Worm (Caenorhabditis elegans) whole organism, early embryonic: Measurements from ENCODE around the gene soc-2.

Experiments used
- B0310.2 ChIP-seq: sonication (generic microtip); optimal IDR thresholded peaks from 2 replicates; lab custom pipeline; 2016; ENCODE audit warnings: mild to moderate bottlenecking, missing genetic modification characterization, missing compliant biosample characterization
- F13C5.2 ChIP-seq: sonication (generic microtip); optimal IDR thresholded peaks from 2 replicates; lab custom pipeline; 2017; ENCODE audit warnings: mild to moderate bottlenecking, missing genetic modification characterization, inconsistent platforms, missing compliant biosample characterization
- aly-1 ChIP-seq: sonication (generic microtip); optimal IDR thresholded peaks from 2 replicates; lab custom pipeline; 2016; ENCODE audit warnings: missing genetic modification characterization, missing compliant biosample characterization
- ama-1 ChIP-seq: fragments of 150-350 bp; optimal IDR thresholded peaks from 2 replicates; lab custom pipeline; 2014
- ceh-13 ChIP-seq: fragments of 200-800 bp; sonication (Bioruptor generic); optimal IDR thresholded peaks from 2 replicates; lab custom pipeline; 2018; ENCODE audit warnings: mild to moderate bottlenecking, missing genetic modification characterization, missing compliant biosample characterization
- ceh-36 ChIP-seq: sonication (generic microtip); optimal IDR thresholded peaks from 2 replicates; lab custom pipeline; 2016; ENCODE audit warnings: missing genetic modification characterization, inconsistent platforms, missing compliant biosample characterization
- ets-7 ChIP-seq: sonication (generic microtip); optimal IDR thresholded peaks from 2 replicates; lab custom pipeline; 2016; ENCODE audit warnings: missing genotype, missing genetic modification characterization, missing compliant biosample characterization
- flt-1 ChIP-seq: fragments of 200-800 bp; sonication (Bioruptor generic); IDR thresholded peaks from 2 replicates; pipeline ENCODE4 v1.3.6; 2022; ENCODE audit warnings: missing genetic modification characterization, missing compliant biosample characterization
- hmbx-1 ChIP-seq: sonication (generic microtip); optimal IDR thresholded peaks from 2 replicates; lab custom pipeline; 2016; ENCODE audit warnings: mild to moderate bottlenecking, missing genetic modification characterization, missing compliant biosample characterization
- hmg-4 ChIP-seq: fragments of 200-800 bp; sonication (Bioruptor generic); optimal IDR thresholded peaks from 2 replicates; lab custom pipeline; 2018; ENCODE audit warnings: mild to moderate bottlenecking, missing genetic modification characterization, missing compliant biosample characterization
- hnd-1 ChIP-seq: sonication (generic microtip); optimal IDR thresholded peaks from 2 replicates; lab custom pipeline; 2016; ENCODE audit warnings: missing genetic modification characterization, missing compliant biosample characterization
- pes-1 ChIP-seq: fragments of 200-800 bp; sonication (Bioruptor generic); IDR thresholded peaks from 2 replicates; pipeline ENCODE4 v1.3.6; 2022; ENCODE audit warnings: missing genetic modification reagents, missing genetic modification characterization, missing compliant biosample characterization
- scrt-1 ChIP-seq: fragments of 200-800 bp; sonication (Bioruptor generic); IDR thresholded peaks from 2 replicates; pipeline ENCODE4 v1.3.6; 2022; ENCODE audit warnings: missing genetic modification characterization, missing compliant biosample characterization
- sea-1 ChIP-seq: fragments of 200-800 bp; sonication (Bioruptor generic); conservative IDR thresholded peaks from 2 replicates; pipeline ENCODE4 v1.3.6; 2022; ENCODE audit warnings: missing genetic modification characterization, missing compliant biosample characterization
- tbx-11 ChIP-seq: fragments of 200-800 bp; sonication (Bioruptor generic); IDR thresholded peaks from 2 replicates; pipeline ENCODE4 v1.3.6; 2022; ENCODE audit warnings: missing genetic modification characterization, missing compliant biosample characterization
- tbx-37 ChIP-seq: fragments of 200-800 bp; sonication (Bioruptor generic); conservative IDR thresholded peaks from 2 replicates; pipeline ENCODE4 v1.3.6; 2022; ENCODE audit warnings: missing genetic modification reagents, missing genetic modification characterization, missing compliant biosample characterization
- tra-4 ChIP-seq: sonication (generic microtip); optimal IDR thresholded peaks from 2 replicates; lab custom pipeline; 2017; ENCODE audit warnings: missing genetic modification characterization, missing compliant biosample characterization

The soc-2 gene

ce11 chrIV:5093462-5093861 lies 58.8 kb downstream of the soc-2 start:
- no peak for TF ChIP-seq ets-7
- TF ChIP-seq B0310.2: no peak
- no peak for TF ChIP-seq ceh-13 (GFP tag; lab: Kevin White, UChicago)
- TF ChIP-seq hnd-1: no peak
- TF ChIP-seq ama-1 (lab: Kevin White, UChicago): no peak
- no peak for TF ChIP-seq hmbx-1 (tag; lab: Kevin White, UChicago)
- no peak for TF ChIP-seq sea-1
- TF ChIP-seq hmg-4 (GFP tag; lab: Kevin White, UChicago): no peak
- no peak for TF ChIP-seq ceh-36 (tag; lab: Kevin White, UChicago)
- TF ChIP-seq tra-4: no peak
- no peak for TF ChIP-seq flt-1 (GFP tag; lab: Robert Waterston, UW)

DNA sequence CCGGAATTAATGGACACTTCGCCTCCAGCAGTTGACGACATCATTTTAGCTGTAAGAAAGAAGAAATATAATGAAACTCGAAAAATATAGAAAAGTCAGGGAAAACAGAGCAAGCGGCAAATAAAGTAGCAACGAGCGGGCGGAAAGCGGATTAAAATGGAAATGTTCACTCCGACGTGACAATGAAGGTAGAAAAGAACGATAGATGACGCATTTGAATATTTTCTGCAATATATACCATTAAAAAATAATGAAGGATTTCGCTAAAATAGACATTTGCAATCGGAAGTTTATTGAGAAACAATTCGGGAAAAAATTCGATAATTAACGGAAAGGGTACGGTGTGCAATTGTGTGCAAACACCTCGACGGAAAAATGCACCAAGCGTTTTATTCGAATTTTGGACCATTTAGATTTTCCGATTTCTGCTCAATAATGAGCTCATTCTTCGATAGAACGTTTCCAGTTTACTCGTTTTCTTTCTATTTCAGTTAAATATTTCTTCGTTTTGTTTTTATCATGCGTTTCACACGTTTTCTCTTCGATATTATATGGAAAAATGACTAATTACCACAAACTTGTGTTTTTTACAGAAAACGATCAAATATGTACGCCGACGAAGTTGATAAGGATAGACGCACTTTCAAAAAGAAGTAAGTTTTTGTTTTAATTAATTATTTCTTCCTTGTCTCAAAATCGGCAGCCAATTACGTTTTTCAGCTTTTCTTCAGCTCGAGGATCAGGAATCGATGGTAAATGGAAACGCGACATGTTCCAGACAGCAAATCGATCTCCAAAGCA lies 61.1 kb downstream of the soc-2 start, which contains the start of the genes snpn-1 and C02B10.4:
TSS of gene snpn-1 (minus strand) at position 51 of the 801 bp plus-strand sequence.
TSS of gene C02B10.4 (plus strand) at position 594 of the 801 bp plus-strand sequence.
- TF ChIP-seq tra-4: no peak
- TF ChIP-seq F13C5.2 (tag; lab: Kevin White, UChicago): peak; percentile 8
- no peak for TF ChIP-seq ama-1 (lab: Kevin White, UChicago)

DNA sequence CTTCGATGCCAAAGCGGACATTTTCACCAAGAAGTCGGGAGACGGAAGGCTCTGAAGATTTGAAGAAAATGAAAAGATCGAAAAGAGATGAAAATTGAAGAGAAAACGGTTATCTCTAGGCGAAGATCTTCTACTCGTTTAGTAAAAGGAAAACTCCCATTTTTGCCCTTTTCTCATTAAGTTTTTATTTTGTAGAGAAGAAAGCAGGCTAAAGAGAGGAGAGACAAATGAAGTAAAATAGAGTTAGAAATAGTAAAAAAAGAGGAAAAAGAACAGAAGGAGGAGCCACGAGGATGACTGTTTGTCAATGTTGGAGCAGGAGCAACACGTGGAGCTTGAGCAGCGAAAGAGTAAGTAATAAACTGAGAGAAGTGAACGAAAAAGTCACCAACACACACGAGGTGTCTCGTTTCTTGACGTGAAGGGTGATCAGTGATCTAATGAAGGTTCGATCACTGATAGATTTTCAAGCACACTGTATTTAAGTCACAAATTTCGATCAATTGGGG lies 63.4 kb downstream of the soc-2 start, which contains the start of gene ivd-1:
TSS of gene ivd-1 (minus strand) at position 51 of the 509 bp plus-strand sequence.
- TF ChIP-seq ama-1 (lab: Kevin White, UChicago): no peak
- TF ChIP-seq hmg-4 (GFP tag; lab: Kevin White, UChicago): no peak
- no peak for TF ChIP-seq tbx-11
- no peak for TF ChIP-seq ceh-36 (tag; lab: Kevin White, UChicago)
- TF ChIP-seq scrt-1 (GFP tag; lab: Robert Waterston, UW): no peak
- TF ChIP-seq F13C5.2 (tag; lab: Kevin White, UChicago): no peak
- TF ChIP-seq pes-1 (GFP tag; lab: Robert Waterston, UW): no peak
- TF ChIP-seq tbx-37 (GFP tag; lab: Robert Waterston, UW): no peak
- no peak for TF ChIP-seq hmbx-1 (tag; lab: Kevin White, UChicago)
- no peak for TF ChIP-seq tra-4
- no peak for TF ChIP-seq flt-1 (GFP tag; lab: Robert Waterston, UW)
- TF ChIP-seq B0310.2: no peak

DNA sequence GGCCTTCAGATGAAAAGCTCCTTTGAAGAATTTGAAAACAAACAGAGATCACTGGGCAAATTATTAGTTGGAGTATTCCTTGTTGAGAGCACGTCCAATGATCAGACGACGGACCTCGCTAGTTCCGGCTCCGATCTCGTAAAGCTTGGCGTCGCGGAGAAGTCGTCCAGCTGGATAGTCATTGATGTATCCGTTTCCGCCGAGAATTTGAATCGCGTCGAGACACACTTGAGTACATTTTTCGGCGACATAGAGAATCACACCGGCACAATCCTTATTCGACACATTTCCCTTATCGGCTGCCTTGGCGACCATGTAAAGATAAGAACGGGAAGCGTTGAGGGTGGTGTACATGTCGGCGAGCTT lies 65.3 kb downstream of the soc-2 start:
- TF ChIP-seq ama-1 (lab: Kevin White, UChicago): no peak
- no peak for TF ChIP-seq ceh-13 (GFP tag; lab: Kevin White, UChicago)
- no peak for TF ChIP-seq scrt-1 (GFP tag; lab: Robert Waterston, UW)
- no peak for TF ChIP-seq sea-1
- TF ChIP-seq B0310.2: no peak
- no peak for TF ChIP-seq hnd-1
- no peak for TF ChIP-seq aly-1 (tag; lab: Kevin White, UChicago)
- no peak for TF ChIP-seq tbx-11
- TF ChIP-seq tbx-37 (GFP tag; lab: Robert Waterston, UW): no peak

DNA sequence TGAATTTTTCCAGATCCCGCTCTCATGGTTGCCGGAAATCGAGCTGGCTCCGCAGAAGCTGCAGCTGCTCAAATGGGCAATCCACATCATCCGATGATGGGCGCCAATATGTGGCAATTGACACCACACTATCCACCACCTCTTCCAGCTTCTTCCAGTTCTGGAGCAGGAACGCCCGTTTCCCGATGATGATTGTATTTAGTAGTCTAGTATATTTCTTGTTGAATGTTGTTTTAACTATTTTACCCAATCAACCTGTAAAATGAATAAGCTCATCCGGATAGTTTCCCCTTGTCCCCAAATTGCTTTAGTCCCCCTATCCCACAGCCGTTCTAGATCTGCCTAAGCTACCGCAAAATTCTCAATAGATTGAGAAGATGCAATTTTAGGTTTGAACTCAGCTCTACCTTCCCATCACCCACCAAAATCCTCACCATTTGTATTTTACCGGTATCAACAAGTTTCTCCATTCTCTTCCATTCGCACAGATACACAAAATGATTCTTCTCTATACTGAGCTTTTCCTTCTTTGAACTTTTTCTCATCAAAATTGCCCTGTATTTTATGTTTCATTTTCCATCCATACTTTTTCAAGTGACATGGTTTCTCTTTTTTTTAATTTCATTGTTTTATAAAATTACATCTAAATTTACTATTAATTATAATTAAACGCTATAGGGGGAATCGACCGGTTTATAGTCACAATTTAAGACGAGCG lies 65.9 kb downstream of the soc-2 start:
- no peak for TF ChIP-seq flt-1 (GFP tag; lab: Robert Waterston, UW)
- no peak for TF ChIP-seq ceh-36 (tag; lab: Kevin White, UChicago)
- no peak for TF ChIP-seq F13C5.2 (tag; lab: Kevin White, UChicago)
- TF ChIP-seq aly-1 (tag; lab: Kevin White, UChicago): no peak
- no peak for TF ChIP-seq ceh-13 (GFP tag; lab: Kevin White, UChicago)
- TF ChIP-seq scrt-1 (GFP tag; lab: Robert Waterston, UW): no peak
- TF ChIP-seq tbx-37 (GFP tag; lab: Robert Waterston, UW): no peak
- no peak for TF ChIP-seq ets-7

ce11 chrIV:5085782-5086181 lies 66.5 kb downstream of the soc-2 start:
- TF ChIP-seq aly-1 (tag; lab: Kevin White, UChicago): peak; percentile 17
- TF ChIP-seq scrt-1 (GFP tag; lab: Robert Waterston, UW): no peak

ce11 chrIV:5083832-5084231 lies 68.5 kb downstream of the soc-2 start:
- no peak for TF ChIP-seq hmg-4 (GFP tag; lab: Kevin White, UChicago)
- TF ChIP-seq ets-7: no peak
- TF ChIP-seq F13C5.2 (tag; lab: Kevin White, UChicago): no peak
- no peak for TF ChIP-seq ceh-36 (tag; lab: Kevin White, UChicago)
- TF ChIP-seq hmbx-1 (tag; lab: Kevin White, UChicago): no peak
- TF ChIP-seq scrt-1 (GFP tag; lab: Robert Waterston, UW): no peak
- no peak for TF ChIP-seq tbx-11
- no peak for TF ChIP-seq sea-1

DNA sequence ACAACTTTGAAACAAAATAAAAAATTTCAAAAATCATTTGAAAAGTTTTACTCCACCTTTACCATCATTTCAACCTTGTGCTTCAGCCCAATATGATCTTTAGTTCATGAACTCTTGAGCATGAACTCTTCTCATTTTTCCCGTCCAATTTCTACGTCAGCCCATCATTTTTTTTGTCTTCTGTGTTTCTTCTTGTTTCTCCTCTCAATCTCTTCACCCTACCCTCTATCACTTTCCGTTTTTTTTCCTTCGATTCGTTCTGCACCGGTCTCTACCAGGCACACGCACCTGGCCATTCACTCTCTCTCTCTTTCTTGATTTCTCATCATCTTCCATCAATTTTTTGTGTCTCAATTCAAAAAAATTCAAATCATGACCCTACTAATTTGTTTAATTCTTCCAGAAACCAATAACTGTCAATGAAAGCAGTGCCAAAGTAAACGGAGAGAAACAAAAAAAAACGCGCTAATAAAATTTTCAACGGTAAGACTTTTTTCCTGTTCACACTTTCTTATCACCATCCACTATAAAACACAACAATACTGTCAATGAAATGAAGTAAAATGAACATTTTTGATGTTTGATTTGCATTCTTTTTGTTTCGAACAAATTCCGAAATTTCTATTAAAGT lies 69.3 kb downstream of the soc-2 start, which contains the start of gene pygo-1:
TSS of gene pygo-1 (plus strand) at position 404 of the 631 bp plus-strand sequence.
- no peak for TF ChIP-seq flt-1 (GFP tag; lab: Robert Waterston, UW)
- TF ChIP-seq hmbx-1 (tag; lab: Kevin White, UChicago): no peak
- TF ChIP-seq ceh-36 (tag; lab: Kevin White, UChicago): no peak
- no peak for TF ChIP-seq aly-1 (tag; lab: Kevin White, UChicago)
- no peak for TF ChIP-seq scrt-1 (GFP tag; lab: Robert Waterston, UW)
- no peak for TF ChIP-seq hnd-1
- TF ChIP-seq hmg-4 (GFP tag; lab: Kevin White, UChicago): no peak
- TF ChIP-seq ceh-13 (GFP tag; lab: Kevin White, UChicago): no peak
- no peak for TF ChIP-seq pes-1 (GFP tag; lab: Robert Waterston, UW)
- no peak for TF ChIP-seq tbx-37 (GFP tag; lab: Robert Waterston, UW)
- no peak for TF ChIP-seq tbx-11
- TF ChIP-seq ama-1 (lab: Kevin White, UChicago): no peak
